Worm (Caenorhabditis elegans): ENCODE results near the gene mmab-1.

ce11 chrIII:4909938-4910337 lies 12.0 kb downstream of the mmab-1 start, which contains the start of gene F26F4.12:
- TF ChIP-seq dao-5 (tag; optimal IDR thresholded peaks at IDR 0.05) = no peak
- no peak for TF ChIP-seq W03F9.2 (tag; optimal IDR thresholded peaks at IDR 0.05)
- TF ChIP-seq him-1 (tag; optimal IDR thresholded peaks at IDR 0.05) = no peak

All from whole organism, L4/young adult.